Worm (Caenorhabditis elegans) whole organism, late embryonic: ENCODE data around the gene grsp-1.
A peak's percentile ranks its signal among the peaks of the same experiment; 100 is the strongest.

Source experiments
- C08G9.2 ChIP-seq: sonication (generic microtip); optimal IDR thresholded peaks from 2 replicates; lab custom pipeline; 2016; ENCODE audit warnings: mild to moderate bottlenecking, missing genetic modification characterization, moderate library complexity, missing compliant biosample characterization
- K02D7.2 ChIP-seq: sonication (generic microtip); optimal IDR thresholded peaks from 2 replicates; lab custom pipeline; 2017; ENCODE audit warnings: mild to moderate bottlenecking, missing genetic modification characterization, missing compliant biosample characterization
- Y22D7AL.16 ChIP-seq: sonication (generic microtip); optimal IDR thresholded peaks from 2 replicates; lab custom pipeline; 2016; ENCODE audit warnings: missing genetic modification characterization, missing compliant biosample characterization
- ahr-1 ChIP-seq: sonication (generic microtip); optimal IDR thresholded peaks from 2 replicates; lab custom pipeline; 2016; ENCODE audit warnings: missing genetic modification characterization, missing compliant biosample characterization
- ama-1 ChIP-seq: fragments of 150-350 bp; optimal IDR thresholded peaks from 2 replicates; lab custom pipeline; 2014
- ceh-22 ChIP-seq: sonication (generic microtip); optimal IDR thresholded peaks from 2 replicates; lab custom pipeline; 2017; ENCODE audit warnings: missing biosample characterization, missing genetic modification characterization
- ceh-24 ChIP-seq: sonication (generic microtip); optimal IDR thresholded peaks from 2 replicates; lab custom pipeline; 2016; ENCODE audit warnings: mild to moderate bottlenecking, missing genetic modification characterization, missing compliant biosample characterization
- ceh-30 ChIP-seq: fragments of 150-350 bp; optimal IDR thresholded peaks from 2 replicates; lab custom pipeline; 2014; ENCODE audit warnings: missing biosample characterization, missing genetic modification characterization
- ceh-31 ChIP-seq: sonication (generic microtip); optimal IDR thresholded peaks from 2 replicates; lab custom pipeline; 2016; ENCODE audit warnings: missing genetic modification characterization, missing compliant biosample characterization
- ceh-34 ChIP-seq: sonication (generic microtip); optimal IDR thresholded peaks from 2 replicates; lab custom pipeline; 2016; ENCODE audit warnings: mild to moderate bottlenecking, missing genetic modification characterization, missing compliant biosample characterization
- ceh-45 ChIP-seq: fragments of 200-800 bp; sonication (Bioruptor generic); IDR thresholded peaks from 2 replicates; pipeline ENCODE4 v1.3.6; 2022; ENCODE audit warnings: missing genetic modification reagents, missing genetic modification characterization, missing compliant biosample characterization
- ceh-48 ChIP-seq: sonication (generic microtip); optimal IDR thresholded peaks from 2 replicates; lab custom pipeline; 2016; ENCODE audit warnings: missing genetic modification characterization, inconsistent platforms, missing compliant biosample characterization
- dmd-4 ChIP-seq: sonication (generic microtip); optimal IDR thresholded peaks from 2 replicates; lab custom pipeline; 2016; ENCODE audit warnings: borderline replicate concordance, missing genetic modification characterization, missing compliant biosample characterization
- dve-1 ChIP-seq: sonication (generic microtip); optimal IDR thresholded peaks from 2 replicates; lab custom pipeline; 2017; ENCODE audit warnings: antibody characterized with exemption, mild to moderate bottlenecking, missing genetic modification characterization, missing compliant biosample characterization
- elt-2 ChIP-seq: sonication (generic microtip); optimal IDR thresholded peaks from 2 replicates; lab custom pipeline; 2016; ENCODE audit warnings: missing genetic modification reagents, missing genetic modification characterization, missing compliant biosample characterization
- elt-4 ChIP-seq: sonication (generic microtip); optimal IDR thresholded peaks from 2 replicates; lab custom pipeline; 2016; ENCODE audit warnings: missing genetic modification characterization, missing compliant biosample characterization
- fax-1 ChIP-seq: sonication (generic microtip); optimal IDR thresholded peaks from 2 replicates; lab custom pipeline; 2016; ENCODE audit warnings: missing genotype, missing genetic modification characterization, missing compliant biosample characterization
- fkh-10 ChIP-seq: fragments of 150-350 bp; optimal IDR thresholded peaks from 2 replicates; lab custom pipeline; 2014; ENCODE audit warnings: missing biosample characterization, missing genetic modification reagents, missing genetic modification characterization
- fkh-6 ChIP-seq: sonication (generic microtip); optimal IDR thresholded peaks from 2 replicates; lab custom pipeline; 2016; ENCODE audit warnings: missing genetic modification characterization, missing compliant biosample characterization
- gmeb-2 ChIP-seq: sonication (generic microtip); optimal IDR thresholded peaks from 2 replicates; lab custom pipeline; 2016; ENCODE audit warnings: missing genetic modification characterization, inconsistent platforms, missing compliant biosample characterization
- hlh-15 ChIP-seq: sonication (generic microtip); optimal IDR thresholded peaks from 2 replicates; lab custom pipeline; 2016; ENCODE audit warnings: missing genetic modification characterization, missing compliant biosample characterization
- lim-6 ChIP-seq: sonication (generic microtip); optimal IDR thresholded peaks from 2 replicates; lab custom pipeline; 2016; ENCODE audit warnings: missing genetic modification characterization, missing compliant biosample characterization
- lin-11 ChIP-seq: fragments of 200-800 bp; sonication (Bioruptor generic); optimal IDR thresholded peaks from 2 replicates; lab custom pipeline; 2018; ENCODE audit warnings: mild to moderate bottlenecking, missing genetic modification characterization, missing compliant biosample characterization
- nfya-1 ChIP-seq: sonication (generic microtip); optimal IDR thresholded peaks from 2 replicates; lab custom pipeline; 2017; ENCODE audit warnings: missing genetic modification characterization, mild to moderate bottlenecking, missing compliant biosample characterization, antibody characterized with exemption, moderate library complexity
- nhr-232 ChIP-seq: sonication (generic microtip); optimal IDR thresholded peaks from 2 replicates; lab custom pipeline; 2016; ENCODE audit warnings: missing genetic modification characterization, missing compliant biosample characterization
- npax-4 ChIP-seq: sonication (generic microtip); optimal IDR thresholded peaks from 2 replicates; lab custom pipeline; 2016; ENCODE audit warnings: missing genetic modification characterization, missing compliant biosample characterization
- odd-2 ChIP-seq: sonication (generic microtip); optimal IDR thresholded peaks from 2 replicates; lab custom pipeline; 2017; ENCODE audit warnings: antibody characterized with exemption, mild to moderate bottlenecking, missing genetic modification characterization, missing compliant biosample characterization
- pat-9 ChIP-seq: fragments of 200-800 bp; sonication (Bioruptor generic); optimal IDR thresholded peaks from 2 replicates; lab custom pipeline; 2018; ENCODE audit warnings: mild to moderate bottlenecking, missing genetic modification characterization, moderate library complexity, missing compliant biosample characterization
- pax-1 ChIP-seq: fragments of 150-350 bp; optimal IDR thresholded peaks from 2 replicates; lab custom pipeline; 2014; ENCODE audit warnings: missing biosample characterization, missing genetic modification characterization
- pqm-1 ChIP-seq: sonication (generic microtip); optimal IDR thresholded peaks from 2 replicates; lab custom pipeline; 2016; ENCODE audit warnings: missing genetic modification characterization, missing compliant biosample characterization
- ref-2 ChIP-seq: sonication (generic microtip); optimal IDR thresholded peaks from 2 replicates; lab custom pipeline; 2016; ENCODE audit warnings: missing genetic modification characterization, missing compliant biosample characterization
- rnt-1 ChIP-seq: sonication (generic microtip); optimal IDR thresholded peaks from 2 replicates; lab custom pipeline; 2016; ENCODE audit warnings: missing genetic modification characterization, missing compliant biosample characterization
- sdc-2 ChIP-seq: sonication (generic microtip); optimal IDR thresholded peaks from 2 replicates; lab custom pipeline; 2016; ENCODE audit warnings: missing genotype, missing genetic modification characterization, missing compliant biosample characterization
- sox-2 ChIP-seq: fragments of 200-800 bp; sonication (Bioruptor generic); IDR thresholded peaks from 2 replicates; pipeline ENCODE4 v1.3.6; 2022; ENCODE audit warnings: missing genetic modification reagents, missing genetic modification characterization, missing compliant biosample characterization
- ttx-3 ChIP-seq: sonication (generic microtip); optimal IDR thresholded peaks from 2 replicates; lab custom pipeline; 2016; ENCODE audit warnings: missing genetic modification reagents, missing genetic modification characterization, missing compliant biosample characterization
- unc-42 ChIP-seq: sonication (generic microtip); optimal IDR thresholded peaks from 2 replicates; lab custom pipeline; 2016; ENCODE audit warnings: missing genotype, missing genetic modification characterization, missing compliant biosample characterization
- unc-55 ChIP-seq: sonication (generic microtip); optimal IDR thresholded peaks from 2 replicates; lab custom pipeline; 2017; ENCODE audit warnings: missing biosample characterization, missing genetic modification reagents, missing genetic modification characterization
- unc-86 ChIP-seq: sonication (generic microtip); optimal IDR thresholded peaks from 2 replicates; lab custom pipeline; 2016; ENCODE audit warnings: missing genetic modification characterization, missing compliant biosample characterization
- zip-5 ChIP-seq: sonication (generic microtip); optimal IDR thresholded peaks from 2 replicates; lab custom pipeline; 2016; ENCODE audit warnings: missing genetic modification characterization, missing compliant biosample characterization

The grsp-1 gene

DNA sequence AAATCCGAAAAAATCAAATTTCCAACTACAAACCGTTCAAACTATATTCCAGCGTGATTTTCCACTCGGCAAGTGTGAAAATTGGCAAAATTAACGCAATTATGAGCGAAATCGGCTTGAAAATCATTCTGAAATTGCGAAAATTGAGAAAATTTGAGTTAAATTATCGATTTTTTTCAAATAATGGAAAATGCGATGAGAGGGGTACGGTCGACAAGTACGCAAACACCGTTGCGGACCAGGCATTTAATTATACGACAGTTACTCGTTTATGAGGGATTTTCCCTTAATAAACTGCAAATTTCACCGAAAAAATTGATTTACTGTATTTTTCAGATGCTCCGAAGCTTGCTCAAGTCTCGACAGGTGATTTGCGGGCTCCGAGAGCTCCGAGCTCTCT lies 34.6 kb downstream of the grsp-1 start, which contains the start of the genes Y43F8C.7 and mrps-28:
Gene Y43F8C.7 (minus strand): TSS at position 128 of the 400 bp plus-strand sequence.
Gene mrps-28 (plus strand): TSS at position 337 of the 400 bp plus-strand sequence.
- no peak for TF ChIP-seq hlh-15 (tag; lab: Kevin White, UChicago)
- no peak for TF ChIP-seq rnt-1 (tag; lab: Kevin White, UChicago)
- TF ChIP-seq nfya-1 (tag; lab: Kevin White, UChicago) = peak; percentile 56
- no peak for TF ChIP-seq lin-11 (tag; lab: Kevin White, UChicago)
- peak; percentile 20 for TF ChIP-seq pax-1
- peak; percentile 40 for TF ChIP-seq unc-42
- no peak for TF ChIP-seq npax-4
- TF ChIP-seq ceh-48 (tag; lab: Kevin White, UChicago) = peak; percentile 90

DNA sequence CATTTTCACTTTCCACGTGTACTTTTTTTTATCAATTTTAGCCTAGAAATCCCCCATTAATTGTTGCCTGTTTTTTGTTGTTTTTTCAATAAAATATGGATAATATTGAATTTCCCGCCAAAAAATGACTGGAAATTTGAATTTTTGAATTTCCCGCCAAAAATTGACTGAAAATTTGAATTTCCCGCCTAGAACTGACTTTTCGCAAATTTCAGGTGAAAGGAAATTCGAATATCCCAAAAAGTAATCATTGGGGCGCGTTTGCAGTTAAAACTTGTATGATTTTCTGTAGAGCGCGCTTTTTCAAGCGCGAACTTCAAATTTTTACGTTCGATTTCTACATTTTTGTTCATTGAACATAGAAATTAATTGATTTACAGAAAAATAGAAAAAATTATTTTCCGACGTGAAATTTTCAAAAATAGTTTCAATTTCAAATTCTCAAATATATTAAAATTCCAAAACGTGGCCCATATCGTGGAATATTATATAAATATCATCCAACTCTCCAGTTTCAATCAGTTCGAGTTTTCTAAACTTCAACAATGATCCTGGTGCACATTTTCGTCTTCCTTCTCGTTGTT lies 36.4 kb downstream of the grsp-1 start, which contains the start of gene Y43F8C.9:
Gene Y43F8C.9 (plus strand): TSS at position 534 of the 584 bp plus-strand sequence.
- TF ChIP-seq Y22D7AL.16 (tag; lab: Kevin White, UChicago) (no peak), pat-9 (no peak), ceh-48 (tag; lab: Kevin White, UChicago) (no peak), fax-1 (tag; lab: Kevin White, UChicago) (no peak), ceh-31 (tag; lab: Kevin White, UChicago) (no peak), elt-4 (tag; lab: Kevin White, UChicago) (no peak), sdc-2 (tag; lab: Kevin White, UChicago) (no peak), nhr-232 (no peak), fkh-6 (tag; lab: Kevin White, UChicago) (no peak), dmd-4 (tag; lab: Kevin White, UChicago) (no peak), K02D7.2 (no peak), unc-86 (tag; lab: Kevin White, UChicago) (no peak), ceh-24 (tag; lab: Kevin White, UChicago) (no peak), unc-42 (no peak), dve-1 (tag; lab: Kevin White, UChicago) (no peak), C08G9.2 (no peak), ceh-30 (tag; lab: Kevin White, UChicago) (no peak), hlh-15 (tag; lab: Kevin White, UChicago) (no peak), sox-2 (GFP tag; lab: Robert Waterston, UW) (no peak), pqm-1 (tag; lab: Kevin White, UChicago) (no peak)

DNA sequence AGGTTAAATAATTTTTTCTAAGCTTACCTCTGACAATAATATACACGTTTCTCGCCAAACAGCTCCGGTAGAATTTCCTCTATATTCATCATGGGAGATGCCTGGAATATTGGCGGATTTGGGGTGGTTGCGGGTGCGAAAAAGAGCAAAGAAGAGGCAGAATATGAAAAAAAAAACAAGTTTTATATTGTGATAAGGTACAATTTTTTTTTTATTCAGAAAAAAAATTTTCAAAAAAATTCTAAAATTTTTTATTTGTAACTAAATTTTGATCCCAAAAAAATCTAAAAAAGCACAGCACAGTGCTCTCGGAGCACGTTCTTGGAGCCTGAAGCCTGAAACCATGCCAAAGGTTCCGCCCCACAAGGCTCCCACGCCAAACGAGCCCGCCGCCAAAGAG lies 45.9 kb downstream of the grsp-1 start, which contains the start of gene dmd-3:
Gene dmd-3 (minus strand): TSS at position 101 of the 400 bp plus-strand sequence.
- TF ChIP-seq ceh-34 (tag; lab: Kevin White, UChicago) = no peak
- no peak for TF ChIP-seq ceh-22
- TF ChIP-seq unc-55 (GFP tag; lab: Kevin White, UChicago) = no peak
- TF ChIP-seq ceh-45 (GFP tag; lab: Robert Waterston, UW) = no peak
- no peak for TF ChIP-seq lim-6 (tag; lab: Kevin White, UChicago)
- TF ChIP-seq ttx-3 (tag; lab: Kevin White, UChicago) = no peak
- TF ChIP-seq ama-1 (lab: Kevin White, UChicago) = no peak
- no peak for TF ChIP-seq zip-5 (tag; lab: Kevin White, UChicago)
- no peak for TF ChIP-seq elt-2 (tag; lab: Kevin White, UChicago)
- TF ChIP-seq elt-4 (tag; lab: Kevin White, UChicago) = no peak
- TF ChIP-seq gmeb-2 (tag; lab: Kevin White, UChicago) = no peak
- no peak for TF ChIP-seq ceh-48 (tag; lab: Kevin White, UChicago)
- no peak for TF ChIP-seq ahr-1 (tag; lab: Kevin White, UChicago)
- TF ChIP-seq hlh-15 (tag; lab: Kevin White, UChicago) = no peak
- TF ChIP-seq fkh-10 (GFP tag; lab: Kevin White, UChicago) = no peak
- no peak for TF ChIP-seq ref-2 (tag; lab: Kevin White, UChicago)
- no peak for TF ChIP-seq odd-2 (tag; lab: Kevin White, UChicago)
